Worm (Caenorhabditis elegans) whole organism, L1 larva: ENCODE measurements around the gene F16G10.6.

Source experiments
- C04F5.9 ChIP-seq: sonication (generic microtip); optimal IDR thresholded peaks from 2 replicates; lab custom pipeline; 2016; ENCODE audit warnings: missing genetic modification characterization, missing compliant biosample characterization
- C34B4.2 ChIP-seq: sonication (generic microtip); optimal IDR thresholded peaks from 2 replicates; lab custom pipeline; 2017; ENCODE audit warnings: mild to moderate bottlenecking, missing genetic modification characterization, missing compliant biosample characterization
- Y116A8C.19 ChIP-seq: sonication (generic microtip); optimal IDR thresholded peaks from 2 replicates; lab custom pipeline; 2016; ENCODE audit warnings: missing compliant biosample characterization, missing genetic modification characterization, borderline replicate concordance
- aha-1 ChIP-seq: fragments of 150-350 bp; optimal IDR thresholded peaks from 2 replicates; lab custom pipeline; 2014; ENCODE audit warnings: missing biosample characterization, missing genetic modification characterization
- ceh-63 ChIP-seq: fragments of 200-800 bp; sonication (Bioruptor generic); optimal IDR thresholded peaks from 2 replicates; lab custom pipeline; 2018; ENCODE audit warnings: mild to moderate bottlenecking, missing genetic modification characterization, missing compliant biosample characterization
- ceh-8 ChIP-seq: fragments of 200-800 bp; sonication (Bioruptor generic); optimal IDR thresholded peaks from 2 replicates; lab custom pipeline; 2018; ENCODE audit warnings: mild to moderate bottlenecking, missing genetic modification characterization, moderate library complexity, missing compliant biosample characterization
- ceh-82 ChIP-seq, 3 experiments: fragments of 150-350 bp in 1 of 3; sonication (generic microtip) in 2 of 3; optimal IDR thresholded peaks; 2 replicates each; lab custom pipeline; 2014 to 2017; ENCODE audit warnings: missing biosample characterization in 3 of 3, missing genetic modification characterization in 3 of 3
- ceh-90 ChIP-seq: sonication (generic microtip); optimal IDR thresholded peaks from 2 replicates; lab custom pipeline; 2016; ENCODE audit warnings: missing genetic modification characterization, missing compliant biosample characterization
- ces-1 ChIP-seq: fragments of 150-350 bp; optimal IDR thresholded peaks from 2 replicates; lab custom pipeline; 2014; ENCODE audit warnings: missing biosample characterization, missing genetic modification reagents, missing genetic modification characterization
- dsc-1 ChIP-seq: sonication (generic microtip); optimal IDR thresholded peaks from 2 replicates; lab custom pipeline; 2016; ENCODE audit warnings: mild to moderate bottlenecking, missing genetic modification characterization, missing compliant biosample characterization
- ets-5 ChIP-seq: fragments of 200-800 bp; sonication (Bioruptor generic); IDR thresholded peaks from 2 replicates; pipeline ENCODE4 v1.3.6; 2022; ENCODE audit warnings: missing genetic modification characterization, missing compliant biosample characterization
- fos-1 ChIP-seq: fragments of 150-350 bp; optimal IDR thresholded peaks from 2 replicates; lab custom pipeline; 2014; ENCODE audit warnings: missing biosample characterization, missing genetic modification characterization
- grh-1 ChIP-seq: fragments of 200-800 bp; sonication (Bioruptor generic); IDR thresholded peaks from 2 replicates; pipeline ENCODE4 v1.3.6; 2022; ENCODE audit warnings: missing genetic modification reagents, missing genetic modification characterization, missing compliant biosample characterization
- hlh-4 ChIP-seq: sonication (generic microtip); optimal IDR thresholded peaks from 2 replicates; lab custom pipeline; 2016; ENCODE audit warnings: mild to moderate bottlenecking, missing genetic modification characterization, missing compliant biosample characterization
- hpl-2 ChIP-seq: fragments of 150-350 bp; optimal IDR thresholded peaks from 2 replicates; lab custom pipeline; 2014; ENCODE audit warnings: missing biosample characterization, missing genetic modification reagents, missing genetic modification characterization
- lin-14 ChIP-seq: fragments of 200-800 bp; sonication (Bioruptor generic); optimal IDR thresholded peaks from 2 replicates; lab custom pipeline; 2018; ENCODE audit warnings: mild to moderate bottlenecking, missing genetic modification characterization, moderate library complexity, missing compliant biosample characterization
- lin-35 ChIP-seq, 2 experiments: fragments of 150-350 bp; optimal IDR thresholded peaks; 2 replicates each; lab custom pipeline; 2014; ENCODE audit warnings: missing biosample characterization in 2 of 2, missing genetic modification characterization in 2 of 2, missing genetic modification reagents in 2 of 2
- lsy-2 ChIP-seq, 2 experiments: fragments of 150-350 bp; optimal IDR thresholded peaks; 2 replicates each; lab custom pipeline; 2014; ENCODE audit warnings: missing biosample characterization in 2 of 2, missing genetic modification characterization in 2 of 2
- mdl-1 ChIP-seq, 2 experiments: fragments of 150-350 bp; optimal IDR thresholded peaks; 2 replicates each; lab custom pipeline; 2014 to 2017; ENCODE audit warnings: missing biosample characterization in 2 of 2, missing genetic modification characterization in 2 of 2, inconsistent platforms in 1 of 2
- mep-1 ChIP-seq: fragments of 150-350 bp; optimal IDR thresholded peaks from 2 replicates; lab custom pipeline; 2014; ENCODE audit warnings: missing biosample characterization, missing genetic modification characterization
- nhr-11 ChIP-seq: fragments of 150-350 bp; optimal IDR thresholded peaks from 2 replicates; lab custom pipeline; 2014; ENCODE audit warnings: missing biosample characterization, missing genetic modification characterization
- nhr-47 ChIP-seq: sonication (generic microtip); optimal IDR thresholded peaks from 2 replicates; lab custom pipeline; 2016; ENCODE audit warnings: mild to moderate bottlenecking, missing genetic modification characterization, moderate library complexity, missing compliant biosample characterization
- nhr-76 ChIP-seq: sonication (generic microtip); optimal IDR thresholded peaks from 2 replicates; lab custom pipeline; 2017; ENCODE audit warnings: missing biosample characterization, missing genetic modification characterization
- nhr-85 ChIP-seq: sonication (generic microtip); peaks from one replicate; lab custom pipeline; 2016; ENCODE audit warnings: missing genetic modification characterization, inconsistent platforms, missing compliant biosample characterization
- nhr-90 ChIP-seq: sonication (generic microtip); optimal IDR thresholded peaks from 2 replicates; lab custom pipeline; 2016; ENCODE audit warnings: mild to moderate bottlenecking, missing genetic modification characterization, missing compliant biosample characterization; ENCODE audit not compliant: poor library complexity
- pag-3 ChIP-seq: sonication (generic microtip); optimal IDR thresholded peaks from 2 replicates; lab custom pipeline; 2017; ENCODE audit warnings: missing genetic modification characterization, mild to moderate bottlenecking, missing compliant biosample characterization, antibody characterized with exemption, borderline replicate concordance; ENCODE audit not compliant: insufficient read depth
- pqm-1 ChIP-seq: sonication (generic microtip); optimal IDR thresholded peaks from 3 replicates; lab custom pipeline; 2017; ENCODE audit warnings: missing biosample characterization, missing genetic modification characterization
- sox-4 ChIP-seq: sonication (generic microtip); optimal IDR thresholded peaks from 2 replicates; lab custom pipeline; 2016; ENCODE audit warnings: missing genetic modification characterization, missing compliant biosample characterization
- sptf-1 ChIP-seq: fragments of 150-350 bp; optimal IDR thresholded peaks from 2 replicates; lab custom pipeline; 2014; ENCODE audit warnings: missing biosample characterization, missing genetic modification characterization
- swsn-7 ChIP-seq: sonication (generic microtip); optimal IDR thresholded peaks from 2 replicates; lab custom pipeline; 2016; ENCODE audit warnings: missing genetic modification characterization, missing compliant biosample characterization
- unc-86 ChIP-seq: sonication (generic microtip); optimal IDR thresholded peaks from 2 replicates; lab custom pipeline; 2016; ENCODE audit warnings: missing genetic modification characterization, missing compliant biosample characterization
- unc-98 ChIP-seq: fragments of 200-800 bp; sonication (Bioruptor generic); IDR thresholded peaks from 2 replicates; pipeline ENCODE4 v1.3.6; 2022; ENCODE audit warnings: missing genetic modification characterization, missing compliant biosample characterization
- zag-1 ChIP-seq: fragments of 150-350 bp; optimal IDR thresholded peaks from 2 replicates; lab custom pipeline; 2014; ENCODE audit warnings: missing biosample characterization, missing genetic modification characterization
- zip-4 ChIP-seq: fragments of 200-800 bp; sonication (Bioruptor generic); optimal IDR thresholded peaks from 2 replicates; lab custom pipeline; 2018; ENCODE audit warnings: mild to moderate bottlenecking, missing genetic modification characterization, moderate library complexity, missing compliant biosample characterization
- ztf-11 ChIP-seq, 2 experiments: sonication (generic microtip); optimal IDR thresholded peaks; 2 replicates each; lab custom pipeline; 2016 to 2017; ENCODE audit warnings: missing genetic modification characterization in 2 of 2, missing biosample characterization in 1 of 2, missing compliant biosample characterization in 1 of 2

F16G10.6 gene

ce11 chrII:2390884-2391283, 13.2 kb upstream of the F16G10.6 start, which contains the start of gene F16G10.10:
TSS of gene F16G10.10 (minus strand) at chrII:2390984.
- no peak for TF ChIP-seq hpl-2 (GFP tag; lab: Kevin White, UChicago)
- no peak for TF ChIP-seq ztf-11 (tag; optimal IDR thresholded peaks at IDR 0.05; lab: Kevin White, UChicago)
- TF ChIP-seq nhr-90 (tag; lab: Kevin White, UChicago) = no peak
- no peak for TF ChIP-seq mep-1 (tag; lab: Kevin White, UChicago)
- no peak for TF ChIP-seq lsy-2 (tag; optimal IDR thresholded peaks at IDR 0.05; lab: Kevin White, UChicago)
- no peak for TF ChIP-seq sptf-1 (tag; lab: Kevin White, UChicago)

DNA sequence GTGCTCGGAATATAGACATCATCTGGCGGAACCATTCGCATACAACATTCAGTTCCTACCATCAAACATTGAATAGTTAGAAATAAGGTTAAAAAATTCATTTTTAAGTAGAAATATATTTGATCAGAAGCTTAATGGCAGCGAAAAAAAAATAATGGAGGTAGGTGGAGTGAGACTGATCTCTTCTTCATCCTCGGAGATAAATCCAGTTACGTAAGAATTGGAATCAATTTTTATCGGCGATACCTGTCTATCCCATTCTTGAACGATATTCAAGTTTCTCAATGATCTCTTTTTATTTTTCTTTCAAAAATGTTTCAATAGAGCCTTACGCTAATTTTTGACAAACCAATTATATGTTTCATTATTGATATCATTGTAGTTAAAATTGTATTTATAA, 7.8 kb upstream of the F16G10.6 start, which contains the start of gene F16G10.9:
Gene F16G10.9 (minus strand): TSS at position 101 of the 400 bp plus-strand sequence.
- TF ChIP-seq ceh-8 = no peak
- no peak for TF ChIP-seq C34B4.2 (tag; lab: Kevin White, UChicago)
- no peak for TF ChIP-seq unc-86 (tag; lab: Kevin White, UChicago)
- no peak for TF ChIP-seq Y116A8C.19 (tag; lab: Kevin White, UChicago)
- no peak for TF ChIP-seq hlh-4 (tag; lab: Kevin White, UChicago)
- TF ChIP-seq mdl-1 (tag; optimal IDR thresholded peaks at IDR 0.05; lab: Kevin White, UChicago) = no peak
- no peak for TF ChIP-seq nhr-90 (tag; lab: Kevin White, UChicago)
- no peak for TF ChIP-seq sox-4 (tag; lab: Kevin White, UChicago)
- no peak for TF ChIP-seq lin-35 (GFP tag; optimal IDR thresholded peaks at IDR 0.05; lab: Kevin White, UChicago)
- TF ChIP-seq aha-1 (tag; lab: Kevin White, UChicago) = no peak
- TF ChIP-seq pag-3 (tag; lab: Kevin White, UChicago) = no peak
- no peak for TF ChIP-seq nhr-76 (tag; lab: Kevin White, UChicago)
- TF ChIP-seq unc-98 = no peak
- TF ChIP-seq ceh-82 (tag; optimal IDR thresholded peaks at IDR 0.05; lab: Kevin White, UChicago) = no peak
- no peak for TF ChIP-seq zip-4 (GFP tag; lab: Kevin White, UChicago)

DNA sequence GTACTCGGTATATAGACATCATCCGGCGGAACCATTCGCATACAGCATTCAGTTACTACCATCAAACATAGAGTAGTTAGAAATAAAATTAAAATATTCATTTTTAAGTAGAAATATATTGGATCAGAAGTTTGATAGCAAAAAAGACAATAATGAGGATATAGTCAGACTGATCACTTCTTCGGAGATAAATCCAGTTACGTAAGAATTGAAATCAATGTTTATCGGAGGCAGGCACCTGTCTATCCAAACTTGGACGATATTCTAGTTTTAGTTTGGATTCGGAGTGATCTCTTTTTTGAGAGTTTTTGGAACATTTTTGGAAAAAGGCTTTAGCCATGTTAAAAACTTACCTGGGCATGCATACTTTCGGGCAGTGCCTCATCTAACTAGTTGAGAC, 5.7 kb upstream of the F16G10.6 start, which contains the start of gene F16G10.8:
Gene F16G10.8 (minus strand): TSS at position 101 of the 400 bp plus-strand sequence.
- no peak for TF ChIP-seq mep-1 (tag; lab: Kevin White, UChicago)
- TF ChIP-seq dsc-1 = no peak
- no peak for TF ChIP-seq lin-14
- no peak for TF ChIP-seq nhr-11 (tag; lab: Kevin White, UChicago)
- TF ChIP-seq ceh-90 (tag; lab: Kevin White, UChicago) = no peak

DNA sequence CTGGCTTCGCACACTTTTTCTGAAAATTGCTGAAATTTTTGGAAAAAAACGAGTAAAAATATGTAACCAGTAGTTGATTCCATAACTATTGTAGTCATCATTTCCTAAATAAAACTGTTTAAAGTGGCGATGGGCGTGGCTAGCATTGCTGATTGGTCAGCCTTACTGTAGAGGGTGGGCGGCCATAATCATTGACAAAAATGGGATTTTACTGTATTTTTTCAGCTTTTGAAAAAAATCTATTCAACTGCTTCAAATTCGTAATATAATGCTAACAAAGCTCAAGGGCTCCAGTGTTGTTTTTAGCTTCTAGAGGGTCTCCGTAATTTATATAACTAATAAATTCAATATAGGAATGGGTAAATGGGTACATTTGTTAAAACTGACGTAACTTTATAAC, 2.5 kb upstream of the F16G10.6 start, which contains the start of gene F16G10.7:
Gene F16G10.7 (minus strand): TSS at position 101 of the 400 bp plus-strand sequence.
- no peak for TF ChIP-seq grh-1 (GFP tag; lab: Robert Waterston, UW)
- no peak for TF ChIP-seq ets-5
- no peak for TF ChIP-seq aha-1 (tag; lab: Kevin White, UChicago)
- no peak for TF ChIP-seq zag-1 (tag; lab: Kevin White, UChicago)
- TF ChIP-seq zip-4 (GFP tag; lab: Kevin White, UChicago) = no peak
- TF ChIP-seq lin-14 = no peak
- TF ChIP-seq swsn-7 (tag; lab: Kevin White, UChicago) = no peak
- TF ChIP-seq pqm-1 (tag; lab: Kevin White, UChicago) = no peak
- TF ChIP-seq nhr-85 = no peak
- no peak for TF ChIP-seq C04F5.9 (tag; lab: Kevin White, UChicago)
- TF ChIP-seq ceh-8 = no peak
- TF ChIP-seq ceh-63 (GFP tag; lab: Kevin White, UChicago) = no peak
- no peak for TF ChIP-seq nhr-47 (tag; lab: Kevin White, UChicago)
- TF ChIP-seq, all 84 proteins: peak for 0

DNA sequence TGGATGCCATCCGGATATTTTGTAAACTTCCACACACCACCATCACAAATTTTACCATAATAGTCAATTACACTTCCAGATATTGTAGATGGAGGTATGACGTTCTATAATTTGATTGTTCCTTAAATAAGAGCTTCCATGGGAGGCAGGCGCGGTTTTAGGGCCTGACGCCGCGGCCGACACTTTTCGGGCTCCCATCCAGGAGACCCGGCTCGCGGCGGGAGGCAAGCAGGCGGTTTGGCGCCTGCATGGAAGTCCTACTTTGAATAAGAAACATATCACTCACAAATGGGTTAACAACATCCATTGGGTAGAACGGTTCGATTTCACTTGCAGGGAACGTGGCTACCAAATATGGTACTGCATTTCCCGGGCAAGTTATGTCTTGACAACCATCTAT, 2.0 kb upstream of the F16G10.6 start:
- TF ChIP-seq fos-1 (tag; lab: Kevin White, UChicago) = no peak
- TF ChIP-seq ces-1 (GFP tag; lab: Kevin White, UChicago) = no peak
